Worm (Caenorhabditis elegans) whole organism, L3 larva: ENCODE data around the gene F20E11.17.

Experiments used
- aly-2 ChIP-seq: fragments of 150-350 bp; optimal IDR thresholded peaks from 2 replicates; lab custom pipeline; 2014; ENCODE audit warnings: missing biosample characterization, missing genetic modification characterization
- ceh-82 ChIP-seq: fragments of 150-350 bp; optimal IDR thresholded peaks from 2 replicates; lab custom pipeline; 2014; ENCODE audit warnings: missing biosample characterization, missing genetic modification characterization
- elt-1 ChIP-seq: fragments of 150-350 bp; optimal IDR thresholded peaks from 2 replicates; lab custom pipeline; 2014; ENCODE audit warnings: missing biosample characterization, missing genetic modification characterization
- nhr-12 ChIP-seq: fragments of 150-350 bp; optimal IDR thresholded peaks from 2 replicates; lab custom pipeline; 2014; ENCODE audit warnings: missing biosample characterization, missing genetic modification characterization
- nhr-237 ChIP-seq: fragments of 150-350 bp; optimal IDR thresholded peaks from 2 replicates; lab custom pipeline; 2014; ENCODE audit warnings: missing biosample characterization, missing genetic modification characterization
- nhr-28 ChIP-seq: fragments of 150-350 bp; optimal IDR thresholded peaks from 2 replicates; lab custom pipeline; 2014; ENCODE audit warnings: missing biosample characterization, missing genetic modification characterization
- nhr-67 ChIP-seq: fragments of 150-350 bp; optimal IDR thresholded peaks from 2 replicates; lab custom pipeline; 2014; ENCODE audit warnings: missing biosample characterization, missing genetic modification characterization
- nhr-76 ChIP-seq: fragments of 150-350 bp; sonication (generic microtip); optimal IDR thresholded peaks from 5 replicates; lab custom pipeline; 2014; ENCODE audit warnings: missing biosample characterization, missing genetic modification characterization
- nhr-77 ChIP-seq: fragments of 150-350 bp; optimal IDR thresholded peaks from 2 replicates; lab custom pipeline; 2014; ENCODE audit warnings: missing biosample characterization, missing genetic modification characterization
- skn-1 ChIP-seq: fragments of 150-350 bp; optimal IDR thresholded peaks from 2 replicates; lab custom pipeline; 2014; ENCODE audit warnings: missing biosample characterization, missing genetic modification characterization
- unc-39 ChIP-seq: sonication (generic microtip); optimal IDR thresholded peaks from 4 replicates; lab custom pipeline; 2017; ENCODE audit warnings: missing biosample characterization, missing genetic modification characterization

- TF ChIP-seq ceh-82 (tag; lab: Kevin White, UChicago) (no peak), skn-1 (tag; lab: Kevin White, UChicago) (no peak), nhr-76 (tag; lab: Kevin White, UChicago) (no peak), nhr-237 (tag; lab: Kevin White, UChicago) (no peak), aly-2 (tag; lab: Kevin White, UChicago) (no peak), nhr-28 (no peak), nhr-67 (tag; lab: Kevin White, UChicago) (no peak), nhr-77 (tag; lab: Kevin White, UChicago) (no peak), nhr-12 (no peak), elt-1 (tag; lab: Kevin White, UChicago) (no peak), unc-39 (tag; lab: Kevin White, UChicago) (no peak)
Measured at ce11 chrV:17500055-17500454, 31.0 kb upstream of the F20E11.17 start.
